Fruit fly (Drosophila melanogaster) whole organism, embryonic: ENCODE measurements around the gene CG6739.

Source experiments
- CG10366 ChIP-seq: fragments of 200-800 bp; sonication (Bioruptor generic); IDR thresholded peaks from 2 replicates; pipeline ENCODE4 v1.3.6; 2022; ENCODE audit warnings: missing biosample characterization, missing genetic modification characterization
- CG11560 ChIP-seq: fragments of 200-800 bp; sonication (Bioruptor generic); IDR thresholded peaks from 3 replicates; pipeline ENCODE4 v1.3.6; 2022; ENCODE audit warnings: missing biosample characterization, missing genetic modification characterization
- CG12391 ChIP-seq: fragments of 200-800 bp; sonication (Bioruptor generic); optimal IDR thresholded peaks from 3 replicates; lab custom pipeline; 2018; ENCODE audit warnings: missing biosample characterization, mild to moderate bottlenecking, missing genetic modification characterization, moderate library complexity
- CG12744 ChIP-seq: fragments of 200-800 bp; sonication (Bioruptor generic); optimal IDR thresholded peaks from 2 replicates; lab custom pipeline; 2016; ENCODE audit warnings: missing biosample characterization, missing genetic modification characterization
- CG13123 ChIP-seq: fragments of 200-800 bp; sonication (Bioruptor generic); optimal IDR thresholded peaks from 2 replicates; lab custom pipeline; 2016; ENCODE audit warnings: missing biosample characterization, missing genetic modification characterization
- CG14441 ChIP-seq: fragments of 200-800 bp; sonication (Bioruptor generic); IDR thresholded peaks from 2 replicates; pipeline ENCODE4 v1.3.6; 2022; ENCODE audit warnings: missing biosample characterization, missing genetic modification characterization
- CG17186 ChIP-seq: fragments of 200-800 bp; sonication (Bioruptor generic); optimal IDR thresholded peaks from 3 replicates; lab custom pipeline; 2017; ENCODE audit warnings: missing biosample characterization, missing genetic modification reagents, missing genetic modification characterization
- CG33213 ChIP-seq: fragments of 200-800 bp; sonication (Bioruptor generic); optimal IDR thresholded peaks from 3 replicates; lab custom pipeline; 2016; ENCODE audit warnings: missing biosample characterization, missing genetic modification characterization
- CG4730 ChIP-seq: fragments of 200-800 bp; sonication (Bioruptor generic); IDR thresholded peaks from 2 replicates; pipeline ENCODE4 v1.3.6; 2022; ENCODE audit warnings: missing biosample characterization, missing genetic modification characterization
- CG4854 ChIP-seq: fragments of 200-800 bp; sonication (Bioruptor generic); optimal IDR thresholded peaks from 2 replicates; lab custom pipeline; 2016; ENCODE audit warnings: missing biosample characterization, missing genetic modification characterization, inconsistent platforms
- CG5245 ChIP-seq: fragments of 200-800 bp; sonication (Bioruptor generic); optimal IDR thresholded peaks from 3 replicates; lab custom pipeline; 2016; ENCODE audit warnings: missing biosample characterization, missing genetic modification characterization
- CG6854 ChIP-seq: fragments of 200-800 bp; sonication (Bioruptor generic); optimal IDR thresholded peaks from 3 replicates; lab custom pipeline; 2017; ENCODE audit warnings: missing biosample characterization, mild to moderate bottlenecking, missing genetic modification characterization
- CG7271 ChIP-seq: fragments of 200-800 bp; sonication (Bioruptor generic); optimal IDR thresholded peaks from 2 replicates; lab custom pipeline; 2018; ENCODE audit warnings: missing biosample characterization, mild to moderate bottlenecking, missing genetic modification characterization, moderate library complexity
- CG7357 ChIP-seq: fragments of 200-800 bp; sonication (Bioruptor generic); IDR thresholded peaks from 3 replicates; pipeline ENCODE4 v1.3.6; 2022; ENCODE audit warnings: missing biosample characterization, missing genetic modification characterization
- CG7963 ChIP-seq: fragments of 200-800 bp; sonication (Bioruptor generic); IDR thresholded peaks from 3 replicates; pipeline ENCODE4 v1.3.6; 2022; ENCODE audit warnings: missing biosample characterization, missing genetic modification characterization; ENCODE audit not compliant: partially characterized antibody
- CG8765 ChIP-seq: fragments of 200-800 bp; sonication (Bioruptor generic); IDR thresholded peaks from 2 replicates; pipeline ENCODE4 v1.3.6; 2022; ENCODE audit warnings: missing biosample characterization, missing genetic modification characterization
- CG8924 ChIP-seq: fragments of 200-800 bp; optimal IDR thresholded peaks from 3 replicates; lab custom pipeline; 2019; ENCODE audit warnings: missing biosample characterization, mild to moderate bottlenecking, missing genetic modification characterization, moderate library complexity
- Chrac-16 ChIP-seq: fragments of 200-800 bp; sonication (Bioruptor generic); optimal IDR thresholded peaks from 3 replicates; lab custom pipeline; 2016; ENCODE audit warnings: missing biosample characterization, missing genetic modification characterization
- D19B ChIP-seq: fragments of 200-800 bp; sonication (Bioruptor generic); optimal IDR thresholded peaks from 2 replicates; lab custom pipeline; 2017; ENCODE audit warnings: missing biosample characterization, mild to moderate bottlenecking, missing genetic modification characterization
- Dll ChIP-seq: fragments of 200-800 bp; sonication (Bioruptor generic); IDR thresholded peaks from 4 replicates; pipeline ENCODE4 v1.3.6; 2022; ENCODE audit warnings: missing biosample characterization, missing genetic modification characterization; ENCODE audit not compliant: partially characterized antibody
- H2.0 ChIP-seq: fragments of 200-800 bp; sonication (Bioruptor generic); IDR thresholded peaks from 2 replicates; pipeline ENCODE4 v1.3.6; 2022; ENCODE audit warnings: missing biosample characterization, missing genetic modification characterization
- Hey ChIP-seq: fragments of 200-800 bp; sonication (Bioruptor generic); optimal IDR thresholded peaks from 3 replicates; lab custom pipeline; 2018; ENCODE audit warnings: missing biosample characterization, mild to moderate bottlenecking, missing genetic modification characterization
- Hmr ChIP-seq: fragments of 200-800 bp; sonication (Bioruptor generic); optimal IDR thresholded peaks from 3 replicates; lab custom pipeline; 2017; ENCODE audit warnings: mild to moderate bottlenecking, missing biosample characterization, missing genetic modification reagents, missing genetic modification characterization
- Hmx ChIP-seq: fragments of 200-800 bp; sonication (Bioruptor generic); optimal IDR thresholded peaks from 2 replicates; lab custom pipeline; 2016; ENCODE audit warnings: missing biosample characterization, missing genetic modification characterization
- Hr51 ChIP-seq, 2 experiments: fragments of 200-800 bp; sonication (Bioruptor generic); optimal IDR thresholded peaks; 2 replicates in 1 of 2; 3 replicates in 1 of 2; lab custom pipeline; 2016 to 2018; ENCODE audit warnings: missing biosample characterization in 2 of 2, missing genetic modification characterization in 2 of 2, mild to moderate bottlenecking in 1 of 2, moderate library complexity in 1 of 2
- Lhr ChIP-seq: fragments of 200-800 bp; sonication (Bioruptor generic); optimal IDR thresholded peaks from 3 replicates; lab custom pipeline; 2017; ENCODE audit warnings: mild to moderate bottlenecking, missing biosample characterization, missing genetic modification reagents, missing genetic modification characterization
- MESR4 ChIP-seq: fragments of 200-800 bp; sonication (Bioruptor generic); optimal IDR thresholded peaks from 2 replicates; lab custom pipeline; 2018; ENCODE audit warnings: missing biosample characterization, mild to moderate bottlenecking, missing genetic modification characterization, moderate library complexity
- Nf-YC ChIP-seq: fragments of 200-800 bp; optimal IDR thresholded peaks from 3 replicates; lab custom pipeline; 2019; ENCODE audit warnings: missing biosample characterization, mild to moderate bottlenecking, missing genetic modification characterization, moderate library complexity
- Side ChIP-seq: fragments of 200-800 bp; sonication (Bioruptor generic); optimal IDR thresholded peaks from 2 replicates; lab custom pipeline; 2016; ENCODE audit warnings: missing biosample characterization, missing genetic modification characterization
- Sin3A ChIP-seq: fragments of >200 bp; optimal IDR thresholded peaks from 2 replicates; lab custom pipeline; 2018
- Sox102F ChIP-seq: fragments of 200-800 bp; sonication (Bioruptor generic); optimal IDR thresholded peaks from 2 replicates; lab custom pipeline; 2018; ENCODE audit warnings: missing biosample characterization, mild to moderate bottlenecking, missing genetic modification characterization, moderate library complexity
- bowl ChIP-seq: fragments of 200-800 bp; sonication (Bioruptor generic); IDR thresholded peaks from 2 replicates; pipeline ENCODE4 v1.3.6; 2022; ENCODE audit warnings: missing biosample characterization, missing genetic modification characterization
- br ChIP-seq: fragments of >200 bp; optimal IDR thresholded peaks from 2 replicates; lab custom pipeline; 2017
- cato ChIP-seq: fragments of 200-800 bp; sonication (Bioruptor generic); optimal IDR thresholded peaks from 2 replicates; lab custom pipeline; 2016; ENCODE audit warnings: missing biosample characterization, missing genetic modification characterization, borderline replicate concordance
- dmrt11E ChIP-seq: fragments of 200-800 bp; sonication (Bioruptor generic); optimal IDR thresholded peaks from 3 replicates; lab custom pipeline; 2018; ENCODE audit warnings: missing biosample characterization, mild to moderate bottlenecking, missing genetic modification characterization, moderate library complexity
- gcm ChIP-seq: fragments of 200-800 bp; sonication (Bioruptor generic); optimal IDR thresholded peaks from 2 replicates; lab custom pipeline; 2019; ENCODE audit warnings: missing biosample characterization, mild to moderate bottlenecking, missing genetic modification characterization, moderate library complexity
- gfzf ChIP-seq: fragments of 200-800 bp; sonication (Bioruptor generic); optimal IDR thresholded peaks from 2 replicates; lab custom pipeline; 2016; ENCODE audit warnings: missing biosample characterization, mild to moderate bottlenecking, missing genetic modification characterization, moderate library complexity
- grau ChIP-seq: fragments of 200-800 bp; optimal IDR thresholded peaks from 3 replicates; lab custom pipeline; 2019; ENCODE audit warnings: missing biosample characterization, mild to moderate bottlenecking, missing genetic modification characterization, moderate library complexity
- ham ChIP-seq: fragments of 200-800 bp; sonication (Bioruptor generic); IDR thresholded peaks from 2 replicates; pipeline ENCODE4 v1.3.6; 2022; ENCODE audit warnings: missing biosample characterization, missing genetic modification characterization
- kay ChIP-seq: fragments of 200-800 bp; sonication (Bioruptor generic); optimal IDR thresholded peaks from 2 replicates; lab custom pipeline; 2016; ENCODE audit warnings: missing biosample characterization, missing genetic modification characterization
- ken ChIP-seq: fragments of 200-800 bp; sonication (Bioruptor generic); IDR thresholded peaks from 3 replicates; pipeline ENCODE4 v1.3.6; 2022; ENCODE audit warnings: missing biosample characterization, missing genetic modification characterization
- lola ChIP-seq, 3 experiments: fragments of >200 bp in 2 of 3; fragments of 200-800 bp in 1 of 3; sonication (Bioruptor generic) in 1 of 3; optimal IDR thresholded peaks; 2 replicates each; lab custom pipeline; 2017 to 2019; ENCODE audit warnings: missing biosample characterization in 3 of 3, missing genetic modification characterization in 3 of 3, mild to moderate bottlenecking in 1 of 3, moderate library complexity in 1 of 3
- nau ChIP-seq: fragments of 200-800 bp; sonication (Bioruptor generic); optimal IDR thresholded peaks from 3 replicates; lab custom pipeline; 2017; ENCODE audit warnings: missing biosample characterization, mild to moderate bottlenecking, missing genetic modification characterization, missing genetic modification reagents
- nom ChIP-seq: fragments of 200-800 bp; sonication (Bioruptor generic); optimal IDR thresholded peaks from 2 replicates; lab custom pipeline; 2017; ENCODE audit warnings: missing biosample characterization, missing genetic modification characterization, mild to moderate bottlenecking, moderate library complexity, missing genetic modification reagents
- pnt ChIP-seq: fragments of 200-800 bp; sonication (Bioruptor generic); optimal IDR thresholded peaks from 3 replicates; lab custom pipeline; 2016; ENCODE audit warnings: missing biosample characterization, missing genetic modification characterization
- sens ChIP-seq: fragments of 200-800 bp; sonication (Bioruptor generic); peaks from one replicate; lab custom pipeline; 2016; ENCODE audit warnings: missing biosample characterization, missing genetic modification characterization
- seq ChIP-seq: fragments of 200-800 bp; sonication (Bioruptor generic); IDR thresholded peaks from 2 replicates; pipeline ENCODE4 v1.3.6; 2022; ENCODE audit warnings: missing biosample characterization, missing genetic modification characterization
- slp2 ChIP-seq: fragments of 200-800 bp; sonication (Bioruptor generic); optimal IDR thresholded peaks from 2 replicates; lab custom pipeline; 2016; ENCODE audit warnings: missing biosample characterization, missing genetic modification characterization
- sug ChIP-seq: fragments of 200-800 bp; optimal IDR thresholded peaks from 2 replicates; lab custom pipeline; 2019; ENCODE audit warnings: missing biosample characterization, mild to moderate bottlenecking, missing genetic modification characterization, moderate library complexity
- tio ChIP-seq: fragments of 200-800 bp; sonication (Bioruptor generic); optimal IDR thresholded peaks from 2 replicates; lab custom pipeline; 2017; ENCODE audit warnings: missing biosample characterization, missing genetic modification characterization, inconsistent platforms
- ttk ChIP-seq: fragments of 200-800 bp; sonication (Bioruptor generic); IDR thresholded peaks from 2 replicates; pipeline ENCODE4 v2.1.2; 2022; ENCODE audit warnings: missing biosample characterization, missing genetic modification characterization

Gene CG6739

DNA sequence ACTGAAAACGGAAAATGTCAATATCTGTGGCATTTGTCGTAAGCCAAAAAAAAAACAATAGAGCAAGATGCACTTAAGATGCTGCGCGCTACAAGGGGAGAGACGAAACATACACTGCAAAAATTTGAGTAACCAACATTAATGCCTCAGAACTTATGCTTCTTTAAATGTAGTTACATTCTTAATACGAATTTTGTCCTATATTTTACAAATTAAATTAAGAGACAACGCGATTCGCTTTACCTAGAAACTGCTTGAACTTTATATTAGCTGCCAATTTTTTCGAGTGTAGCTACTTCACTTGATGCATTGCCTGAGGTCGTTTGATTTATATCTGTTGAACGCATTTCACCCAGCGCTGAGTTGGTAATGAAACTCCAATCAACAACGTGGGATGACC lies 11.3 kb upstream of the CG6739 start (continued):
- peak; percentile 90 for TF ChIP-seq CG8765
- TF ChIP-seq CG4854 (GFP tag; lab: Kevin White, UChicago) = peak; percentile 62
- peak; percentile 42 to 78 for TF ChIP-seq Hr51 (GFP tag; optimal IDR thresholded peaks at IDR 0.05; lab: Kevin White, UChicago)
- peak; percentile 68 for TF ChIP-seq H2.0 (GFP tag; lab: Robert Waterston, UW)
- TF ChIP-seq Lhr = peak; percentile 80
- peak; percentile 84 for TF ChIP-seq slp2 (GFP tag; lab: Kevin White, UChicago)
- TF ChIP-seq CG8924 = peak; percentile 84
- TF ChIP-seq CG6854 = no peak
- peak; percentile 86 for TF ChIP-seq ttk (GFP tag; lab: Robert Waterston, UW)
- TF ChIP-seq pnt (GFP tag; lab: Kevin White, UChicago) = peak; percentile 83
- peak; percentile 90 for TF ChIP-seq CG12391 (tag; lab: Kevin White, UChicago)
- TF ChIP-seq CG4730 (GFP tag; lab: Robert Waterston, UW) = peak; percentile 69
- TF ChIP-seq CG11560 (tag; lab: Robert Waterston, UW) = peak; percentile 49; the same call in 1 of the 3 replicates
- TF ChIP-seq CG5245 = peak; percentile 90
- no peak for TF ChIP-seq Dll (GFP tag; lab: Robert Waterston, UW)
- TF ChIP-seq Side = peak; percentile 83
- TF ChIP-seq CG7357 = 0 out of 3 replicates have a peak, but pooled peaks have one; percentile 60
- TF ChIP-seq CG17186 (GFP tag; lab: Kevin White, UChicago) = peak; percentile 75
- no peak; the same call in 1 of the 2 replicates for TF ChIP-seq CG14441 (GFP tag; lab: Robert Waterston, UW)
- TF ChIP-seq MESR4 (GFP tag; lab: Kevin White, UChicago) = peak; percentile 10
- peak; percentile 76 for TF ChIP-seq CG10366 (GFP tag; lab: Robert Waterston, UW)
- peak; percentile 81 for TF ChIP-seq gcm (GFP tag; lab: Kevin White, UChicago)
- no peak for TF ChIP-seq br (lab: Kevin White, UChicago)
- TF ChIP-seq ken (GFP tag; lab: Robert Waterston, UW) = peak; percentile 88
- TF ChIP-seq CG33213 = peak; percentile 70
- no peak for TF ChIP-seq bowl (GFP tag; lab: Robert Waterston, UW)
- peak; percentile 87 for TF ChIP-seq Chrac-16 (GFP tag; lab: Kevin White, UChicago)
- TF ChIP-seq sens (GFP tag; lab: Kevin White, UChicago) = peak; percentile 99
- TF ChIP-seq dmrt11E = peak; percentile 96
- TF ChIP-seq ham (GFP tag; lab: Robert Waterston, UW) = no peak
- TF ChIP-seq sug (tag; lab: Kevin White, UChicago) = no peak
- TF ChIP-seq Sox102F (GFP tag; lab: Kevin White, UChicago) = peak; percentile 94
- TF ChIP-seq Hmx = peak; percentile 10
- peak; percentile 68 for TF ChIP-seq nau (GFP tag; lab: Kevin White, UChicago)
- TF ChIP-seq nom (GFP tag; lab: Kevin White, UChicago) = no peak
- peak; percentile 78 for TF ChIP-seq grau (tag; lab: Kevin White, UChicago)
- TF ChIP-seq CG12744 = peak; percentile 62
- no peak for TF ChIP-seq gfzf (GFP tag; lab: Kevin White, UChicago)
- peak; percentile 49 for TF ChIP-seq cato (GFP tag; lab: Kevin White, UChicago)
- TF ChIP-seq CG7271 (tag; lab: Kevin White, UChicago) = peak; percentile 36
- peak; percentile 72 for TF ChIP-seq CG13123 (GFP tag; lab: Kevin White, UChicago)
- TF ChIP-seq Sin3A = no peak
- peak; percentile 76 for TF ChIP-seq tio (GFP tag; lab: Kevin White, UChicago)
- TF ChIP-seq CG7963 = no peak
- no peak for TF ChIP-seq D19B (GFP tag; lab: Kevin White, UChicago)
- TF ChIP-seq kay = peak; percentile 49
- TF ChIP-seq Nf-YC (tag; lab: Kevin White, UChicago) = no peak
- TF ChIP-seq Hey = no peak
- TF ChIP-seq lola (GFP tag; optimal IDR thresholded peaks at IDR 0.05; lab: Kevin White, UChicago) = peak in 1 of 3 experiments; percentile 96
- no peak for TF ChIP-seq Hmr (GFP tag; lab: Kevin White, UChicago)
- TF ChIP-seq seq (GFP tag; lab: Robert Waterston, UW) = no peak
